Fruit fly (Drosophila melanogaster): ENCODE measurements around the gene mub.

Gene mub

DNA sequence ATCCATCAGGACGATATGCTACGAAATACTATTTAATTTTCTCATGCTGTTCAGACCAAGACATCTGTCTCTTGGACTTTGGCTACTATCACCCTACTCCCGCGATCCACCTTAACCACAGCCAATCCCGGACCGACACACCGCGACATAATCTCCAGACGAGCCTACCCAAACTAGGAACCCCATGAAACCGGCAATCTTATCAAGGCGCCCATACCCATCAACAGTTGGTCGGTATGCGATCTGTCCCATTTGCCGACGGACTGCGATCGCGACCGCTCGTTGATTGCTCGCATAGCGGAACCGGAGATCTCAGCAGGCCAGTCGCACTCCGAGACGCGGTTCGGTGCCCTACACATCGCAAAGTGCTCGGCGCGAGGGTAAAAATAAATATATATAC is 89.9 kb downstream of the mub start, which contains the start of gene SLC22A:
Gene SLC22A, plus strand, starts transcription at position 243 of the 400 bp plus-strand sequence.
- no peak for TF ChIP-seq Ets97D (GFP tag; optimal IDR thresholded peaks at IDR 0.05)
- no peak for TF ChIP-seq CG14965 (GFP tag; optimal IDR thresholded peaks at IDR 0.05; ENCODE audit: borderline replicate concordance)
- TF ChIP-seq cwo (GFP tag; optimal IDR thresholded peaks at IDR 0.05) = peak; percentile 46
- TF ChIP-seq CG34422 (GFP tag; IDR thresholded peaks at IDR 0.05) = no peak
- TF ChIP-seq Sox100B (GFP tag; optimal IDR thresholded peaks at IDR 0.05) = no peak
- TF ChIP-seq sug (tag; optimal IDR thresholded peaks at IDR 0.05) = peak; percentile 78
- TF ChIP-seq Deaf1 (tag; optimal IDR thresholded peaks at IDR 0.05) = peak; percentile 93
- TF ChIP-seq Mad (GFP tag; optimal IDR thresholded peaks at IDR 0.05) = no peak
- peak; percentile 72 for TF ChIP-seq Med (GFP tag)
- peak; percentile 45 for TF ChIP-seq Jarid2 (GFP tag; optimal IDR thresholded peaks at IDR 0.05)
- TF ChIP-seq kah (GFP tag; optimal IDR thresholded peaks at IDR 0.05) = peak; percentile 83
- TF ChIP-seq HLHmδ (GFP tag; optimal IDR thresholded peaks at IDR 0.05) = no peak
- peak in 1 of 2 experiments; percentile 16 for TF ChIP-seq bsh (GFP tag; optimal IDR thresholded peaks at IDR 0.05)
- TF ChIP-seq CG4707 (GFP tag; optimal IDR thresholded peaks at IDR 0.05) = no peak
- TF ChIP-seq CG6854 (GFP tag; optimal IDR thresholded peaks at IDR 0.05) = no peak
- peak in 1 of 2 experiments; percentile 8 for TF ChIP-seq Pdp1 (GFP tag; optimal IDR thresholded peaks at IDR 0.05)
- TF ChIP-seq CG15073 (GFP tag; optimal IDR thresholded peaks at IDR 0.05) = no peak
- TF ChIP-seq CG11085 (GFP tag; IDR thresholded peaks at IDR 0.05) = no peak
- TF ChIP-seq NFAT (GFP tag; IDR thresholded peaks at IDR 0.05) = no peak
- no peak for TF ChIP-seq CG9817 (tag; optimal IDR thresholded peaks at IDR 0.05)
- TF ChIP-seq Hey (tag; optimal IDR thresholded peaks at IDR 0.05) = peak; percentile 11
- TF ChIP-seq Max (GFP tag; optimal IDR thresholded peaks at IDR 0.05) = no peak
- no peak for TF ChIP-seq CG15479 (GFP tag; optimal IDR thresholded peaks at IDR 0.05)
- no peak for TF ChIP-seq tup (GFP tag; optimal IDR thresholded peaks at IDR 0.05)
- no peak for TF ChIP-seq lov (optimal IDR thresholded peaks at IDR 0.05)
- 0 out of 3 replicates have a peak, but pooled peaks have one; percentile 19 for TF ChIP-seq lov (GFP tag; IDR thresholded peaks at IDR 0.05)
- TF ChIP-seq sens (GFP tag) = peak; percentile 5
- no peak for TF ChIP-seq sima (GFP tag; optimal IDR thresholded peaks at IDR 0.05)
- peak; percentile 3 for TF ChIP-seq CG2678 (tag; optimal IDR thresholded peaks at IDR 0.05)
- no peak for TF ChIP-seq ci (GFP tag; IDR thresholded peaks at IDR 0.05)
- TF ChIP-seq CG10543 (GFP tag; optimal IDR thresholded peaks at IDR 0.05) = peak; percentile 63
- TF ChIP-seq Meics (GFP tag; optimal IDR thresholded peaks at IDR 0.05) = peak; percentile 40
- peak; percentile 61 for TF ChIP-seq Nf-YB (GFP tag; optimal IDR thresholded peaks at IDR 0.05)
- TF ChIP-seq caup (GFP tag; optimal IDR thresholded peaks at IDR 0.05; ENCODE audit: severe bottlenecking) = peak; percentile 7
- TF ChIP-seq CG10147 (GFP tag; optimal IDR thresholded peaks at IDR 0.05) = no peak
- TF ChIP-seq lab (GFP tag; optimal IDR thresholded peaks at IDR 0.05) = peak; percentile 42
- no peak for TF ChIP-seq D (optimal IDR thresholded peaks at IDR 0.05)
- no peak for TF ChIP-seq D (GFP tag; optimal IDR thresholded peaks at IDR 0.05)
- peak; percentile 58 for TF ChIP-seq exex (tag; optimal IDR thresholded peaks at IDR 0.05)
- no peak for TF ChIP-seq Elba2 (GFP tag; optimal IDR thresholded peaks at IDR 0.05)
- no peak for TF ChIP-seq tgo (GFP tag; IDR thresholded peaks at IDR 0.05)
- no peak for TF ChIP-seq row (GFP tag; IDR thresholded peaks at IDR 0.05)
- peak; percentile 59 for TF ChIP-seq CG12769 (tag; optimal IDR thresholded peaks at IDR 0.05)
- TF ChIP-seq slbo (GFP tag; IDR thresholded peaks at IDR 0.05) = no peak
- TF ChIP-seq sd (tag; optimal IDR thresholded peaks at IDR 0.05) = peak; percentile 84
- TF ChIP-seq CG4360 (GFP tag; IDR thresholded peaks at IDR 0.05) = no peak
- peak; percentile 78 for TF ChIP-seq nom (GFP tag; optimal IDR thresholded peaks at IDR 0.05)
- TF ChIP-seq Nf-YC (tag; optimal IDR thresholded peaks at IDR 0.05) = peak; percentile 66
- no peak for TF ChIP-seq bigmax (GFP tag; optimal IDR thresholded peaks at IDR 0.05)
- peak; percentile 33 for TF ChIP-seq grn (GFP tag; optimal IDR thresholded peaks at IDR 0.05)
- no peak for TF ChIP-seq lbe (GFP tag; optimal IDR thresholded peaks at IDR 0.05)

All from whole organism, embryonic.